Fruit fly (Drosophila melanogaster) whole organism, wandering third instar larva: Measurements from ENCODE around the gene CG14221.
A peak's percentile ranks its signal among the peaks of the same experiment; 100 is the strongest.

Experiments
- Abd-B ChIP-seq: fragments of >200 bp; optimal IDR thresholded peaks from 2 replicates; lab custom pipeline; 2017; ENCODE audit warnings: missing biosample characterization, missing genetic modification characterization
- CG32264 ChIP-seq: fragments of 200-800 bp; sonication (Bioruptor generic); optimal IDR thresholded peaks from 2 replicates; lab custom pipeline; 2016; ENCODE audit warnings: missing biosample characterization, missing genetic modification characterization
- CG9705 ChIP-seq: fragments of 200-800 bp; sonication (Bioruptor generic); optimal IDR thresholded peaks from 2 replicates; lab custom pipeline; 2018; ENCODE audit warnings: missing biosample characterization, mild to moderate bottlenecking, missing genetic modification characterization
- CrebA ChIP-seq: fragments of 200-800 bp; sonication (Bioruptor generic); optimal IDR thresholded peaks from 2 replicates; lab custom pipeline; 2016; ENCODE audit warnings: missing biosample characterization, mild to moderate bottlenecking, missing genetic modification characterization, borderline replicate concordance
- Dfd ChIP-seq: fragments of >200 bp; optimal IDR thresholded peaks from 2 replicates; lab custom pipeline; 2017; ENCODE audit warnings: missing biosample characterization, missing genetic modification characterization
- Dif ChIP-seq: fragments of 200-275, 200-300 bp; sonication (Bioruptor generic); optimal IDR thresholded peaks from 2 replicates; lab custom pipeline; 2018; ENCODE audit warnings: missing biosample characterization, missing genetic modification characterization; ENCODE audit not compliant: partially characterized antibody
- GATAd ChIP-seq: sonication (Bioruptor generic); optimal IDR thresholded peaks from 2 replicates; lab custom pipeline; 2016; ENCODE audit warnings: missing biosample characterization, missing genetic modification characterization
- HLH106 ChIP-seq: fragments of 200-800 bp; optimal IDR thresholded peaks from 3 replicates; lab custom pipeline; 2019; ENCODE audit warnings: missing biosample characterization, mild to moderate bottlenecking, missing genetic modification characterization, moderate library complexity
- Hnf4 ChIP-seq: fragments of 200-800 bp; sonication (Bioruptor generic); optimal IDR thresholded peaks from 2 replicates; lab custom pipeline; 2016; ENCODE audit warnings: missing biosample characterization, mild to moderate bottlenecking, missing genetic modification characterization
- Hr78 ChIP-seq: fragments of >200 bp; optimal IDR thresholded peaks from 2 replicates; lab custom pipeline; 2017; ENCODE audit warnings: missing biosample characterization, missing genetic modification characterization
- Hr83 ChIP-seq: fragments of 200-300 bp; sonication (Bioruptor generic); optimal IDR thresholded peaks from 2 replicates; lab custom pipeline; 2016; ENCODE audit warnings: missing biosample characterization, mild to moderate bottlenecking, missing genetic modification characterization, moderate library complexity; ENCODE audit not compliant: poor library complexity, severe bottlenecking
- Jra ChIP-seq: sonication (Bioruptor generic); optimal IDR thresholded peaks from 2 replicates; lab custom pipeline; 2016; ENCODE audit warnings: missing biosample characterization, missing genetic modification characterization
- Mio ChIP-seq: sonication (Bioruptor generic); optimal IDR thresholded peaks from 2 replicates; lab custom pipeline; 2016; ENCODE audit warnings: missing biosample characterization, missing genetic modification characterization
- Myc ChIP-seq: fragments of >200 bp; optimal IDR thresholded peaks from 2 replicates; lab custom pipeline; 2017
- N ChIP-seq: fragments of >200 bp; optimal IDR thresholded peaks from 2 replicates; lab custom pipeline; 2018; ENCODE audit warnings: missing biosample characterization, missing external identifiers, missing genetic modification characterization
- OdsH ChIP-seq: fragments of 200-800 bp; sonication (Bioruptor generic); optimal IDR thresholded peaks from 2 replicates; lab custom pipeline; 2016; ENCODE audit warnings: missing biosample characterization, mild to moderate bottlenecking, missing genetic modification characterization
- Rel ChIP-seq, 2 experiments: fragments of 200-800 bp; sonication (Bioruptor generic) in 1 of 2; optimal IDR thresholded peaks; 2 replicates in 1 of 2; 3 replicates in 1 of 2; lab custom pipeline; 2016 to 2019; ENCODE audit warnings: mild to moderate bottlenecking in 2 of 2, missing biosample characterization in 2 of 2, missing genetic modification characterization in 2 of 2, moderate library complexity in 1 of 2
- Sp1 ChIP-seq: fragments of 200-800 bp; sonication (Bioruptor generic); optimal IDR thresholded peaks from 3 replicates; lab custom pipeline; 2019; ENCODE audit warnings: missing biosample characterization, mild to moderate bottlenecking, missing genetic modification characterization, moderate library complexity
- Vsx2 ChIP-seq: fragments of 200-300, 225-300 bp; sonication (Bioruptor generic); optimal IDR thresholded peaks from 2 replicates; lab custom pipeline; 2018; ENCODE audit warnings: missing biosample characterization, missing genetic modification characterization; ENCODE audit not compliant: partially characterized antibody
- br ChIP-seq: fragments of 200-800 bp; sonication (Bioruptor generic); optimal IDR thresholded peaks from 2 replicates; lab custom pipeline; 2016; ENCODE audit warnings: missing biosample characterization, missing genetic modification characterization
- brk ChIP-seq: fragments of 200-800 bp; sonication (Bioruptor generic); optimal IDR thresholded peaks from 2 replicates; lab custom pipeline; 2016; ENCODE audit warnings: missing biosample characterization, mild to moderate bottlenecking, missing genetic modification characterization
- dl ChIP-seq, 2 experiments: fragments of 175-275, 200-275 bp in 1 of 2; fragments of 200-275 bp in 1 of 2; sonication (Bioruptor generic); optimal IDR thresholded peaks; lab custom pipeline; 2018; ENCODE audit warnings: mild to moderate bottlenecking in 2 of 2, missing biosample characterization in 2 of 2, missing genetic modification characterization in 2 of 2, moderate library complexity in 2 of 2; ENCODE audit not compliant: partially characterized antibody in 2 of 2, insufficient read depth in 1 of 2
- dmrt93B ChIP-seq: fragments of 200-800 bp; sonication (Bioruptor generic); optimal IDR thresholded peaks from 2 replicates; lab custom pipeline; 2018; ENCODE audit warnings: missing biosample characterization, mild to moderate bottlenecking, missing genetic modification characterization
- dsf ChIP-seq: sonication (Bioruptor generic); optimal IDR thresholded peaks from 2 replicates; lab custom pipeline; 2016; ENCODE audit warnings: missing biosample characterization, missing genetic modification characterization, borderline replicate concordance
- ey ChIP-seq: fragments of 200-800 bp; sonication (Bioruptor generic); optimal IDR thresholded peaks from 2 replicates; lab custom pipeline; 2016; ENCODE audit warnings: missing biosample characterization, missing genetic modification characterization
- foxo ChIP-seq, 2 experiments: fragments of 200-800 bp; sonication (Bioruptor generic); optimal IDR thresholded peaks; 2 replicates in 1 of 2; 3 replicates in 1 of 2; lab custom pipeline; 2016 to 2017; ENCODE audit warnings: missing biosample characterization in 2 of 2, missing genetic modification characterization in 2 of 2
- fru ChIP-seq: fragments of 200-800 bp; sonication (Bioruptor generic); optimal IDR thresholded peaks from 3 replicates; lab custom pipeline; 2016; ENCODE audit warnings: missing biosample characterization, mild to moderate bottlenecking, missing genetic modification characterization
- h ChIP-seq: fragments of 200-800 bp; sonication (Bioruptor generic); optimal IDR thresholded peaks from 3 replicates; lab custom pipeline; 2016; ENCODE audit warnings: missing biosample characterization, mild to moderate bottlenecking, missing genetic modification characterization
- jim ChIP-seq: fragments of 175-275, 200-325 bp; sonication (Bioruptor generic); optimal IDR thresholded peaks from 2 replicates; lab custom pipeline; 2016; ENCODE audit warnings: missing biosample characterization, mild to moderate bottlenecking, missing genetic modification characterization
- lola ChIP-seq: fragments of >200 bp; optimal IDR thresholded peaks from 2 replicates; lab custom pipeline; 2017; ENCODE audit warnings: missing biosample characterization, missing genetic modification characterization
- pan ChIP-seq: fragments of >200 bp; optimal IDR thresholded peaks from 2 replicates; lab custom pipeline; 2017
- psq ChIP-seq: fragments of 200-800 bp; sonication (Bioruptor generic); optimal IDR thresholded peaks from 3 replicates; lab custom pipeline; 2017; ENCODE audit warnings: missing biosample characterization, mild to moderate bottlenecking, missing genetic modification characterization, moderate library complexity
- rgr ChIP-seq: fragments of 200-800 bp; sonication (Bioruptor generic); optimal IDR thresholded peaks from 3 replicates; lab custom pipeline; 2016; ENCODE audit warnings: missing biosample characterization, mild to moderate bottlenecking, missing genetic modification characterization
- sage ChIP-seq: fragments of 200-800 bp; sonication (Bioruptor generic); optimal IDR thresholded peaks from 2 replicates; lab custom pipeline; 2016; ENCODE audit warnings: missing biosample characterization, mild to moderate bottlenecking, missing genetic modification characterization
- sv ChIP-seq: fragments of 200-800 bp; sonication (Bioruptor generic); optimal IDR thresholded peaks from 3 replicates; lab custom pipeline; 2016; ENCODE audit warnings: missing biosample characterization, missing genetic modification characterization
- tai ChIP-seq: sonication (Bioruptor generic); optimal IDR thresholded peaks from 2 replicates; lab custom pipeline; 2016; ENCODE audit warnings: missing biosample characterization, missing genetic modification characterization
- usp ChIP-seq: fragments of >200 bp; optimal IDR thresholded peaks from 2 replicates; lab custom pipeline; 2017; ENCODE audit warnings: missing biosample characterization, missing genetic modification characterization
- woc ChIP-seq: sonication (Bioruptor generic); optimal IDR thresholded peaks from 2 replicates; lab custom pipeline; 2016; ENCODE audit warnings: missing biosample characterization, mild to moderate bottlenecking, missing genetic modification characterization

The CG14221 gene

dm6 chrX:19667444-19668104, 46.5 kb upstream of the CG14221 start:
- TF ChIP-seq tai (no peak), Vsx2 (GFP tag; lab: Kevin White, UChicago) (peak; percentile 41)
- TF ChIP-seq, all 38 proteins: peak for 1

DNA sequence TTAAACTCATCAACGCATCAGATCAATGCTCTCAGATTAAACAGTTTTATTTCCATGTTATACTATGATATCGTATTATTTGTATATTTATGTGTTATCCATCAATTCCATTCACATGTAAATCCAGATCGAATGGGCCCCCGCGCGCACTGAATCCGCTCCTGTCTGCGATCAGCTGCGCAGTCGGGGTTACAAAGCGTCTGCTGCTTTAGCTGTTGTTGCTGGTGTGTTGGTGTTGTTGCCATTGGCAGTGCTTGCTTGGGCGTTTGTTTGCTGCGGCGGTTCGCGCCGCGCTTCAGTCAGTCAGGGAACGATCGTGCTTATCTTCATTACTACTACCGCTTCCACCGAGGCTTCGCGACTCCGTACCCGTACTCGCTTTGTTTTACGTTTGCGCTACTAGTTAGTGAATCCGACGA, 46.0 kb upstream of the CG14221 start, which contains the start of gene Zw:
Zw (plus strand) TSS at position 262 of the 419 bp plus-strand sequence.
- TF ChIP-seq Hr83 (GFP tag; lab: Kevin White, UChicago) (peak; percentile 75), Hnf4 (GFP tag; lab: Kevin White, UChicago) (peak; percentile 78), woc (GFP tag; lab: Kevin White, UChicago) (peak; percentile 67), Mio (GFP tag; lab: Kevin White, UChicago) (peak; percentile 33), CG32264 (GFP tag; lab: Kevin White, UChicago) (no peak), dsf (no peak), N (GFP tag; lab: Kevin White, UChicago) (no peak), dl (GFP tag; optimal IDR thresholded peaks at IDR 0.05; lab: Kevin White, UChicago; ENCODE audit: insufficient read depth in 1 of 2, partially characterized antibody in 2 of 2) (no peak), Jra (GFP tag; lab: Kevin White, UChicago) (no peak), pan (lab: Kevin White, UChicago) (no peak), ey (GFP tag; lab: Kevin White, UChicago) (peak; percentile 72), Vsx2 (GFP tag; lab: Kevin White, UChicago) (no peak), Abd-B (no peak), CG9705 (GFP tag; lab: Kevin White, UChicago) (peak; percentile 48), psq (GFP tag; lab: Kevin White, UChicago) (peak; percentile 47), br (GFP tag; lab: Kevin White, UChicago) (peak; percentile 46), Myc (lab: Kevin White, UChicago) (no peak), fru (peak; percentile 67), foxo (GFP tag; optimal IDR thresholded peaks at IDR 0.05; lab: Kevin White, UChicago) (peak in 1 of 2 experiments; percentile 71), dmrt93B (GFP tag; lab: Kevin White, UChicago) (peak; percentile 58), jim (GFP tag; lab: Kevin White, UChicago) (no peak), tai (no peak), lola (no peak), Dif (GFP tag; lab: Kevin White, UChicago) (no peak), HLH106 (tag; lab: Kevin White, UChicago) (peak; percentile 71), CrebA (GFP tag; lab: Kevin White, UChicago) (no peak), h (GFP tag; lab: Kevin White, UChicago) (peak; percentile 75), sage (GFP tag; lab: Kevin White, UChicago) (no peak), brk (GFP tag; lab: Kevin White, UChicago) (no peak), sv (GFP tag; lab: Kevin White, UChicago) (peak; percentile 3), Rel (GFP tag; optimal IDR thresholded peaks at IDR 0.05; lab: Kevin White, UChicago) (no peak), Rel (tag; optimal IDR thresholded peaks at IDR 0.05; lab: Kevin White, UChicago) (peak; percentile 42), Sp1 (peak; percentile 51), Hr78 (no peak), OdsH (GFP tag; lab: Kevin White, UChicago) (peak; percentile 30), GATAd (GFP tag; lab: Kevin White, UChicago) (no peak), rgr (GFP tag; lab: Kevin White, UChicago) (peak; percentile 72), usp (GFP tag; lab: Kevin White, UChicago) (no peak), Dfd (GFP tag; lab: Kevin White, UChicago) (no peak)
- TF ChIP-seq, all 38 proteins: peak for 18
